Worm (Caenorhabditis elegans) whole organism, mixed stage, embryonic: ENCODE measurements around the gene arc-1.

Experiments used
- M03D4.4 ChIP-seq: sonication (generic microtip); optimal IDR thresholded peaks from 2 replicates; lab custom pipeline; 2017; ENCODE audit warnings: mild to moderate bottlenecking, missing genetic modification characterization, missing compliant biosample characterization
- blmp-1 ChIP-seq: fragments of 150-350 bp; optimal IDR thresholded peaks from 2 replicates; lab custom pipeline; 2014; ENCODE audit warnings: missing biosample characterization, missing genetic modification characterization
- ceh-39 ChIP-seq: fragments of 150-350 bp; optimal IDR thresholded peaks from 2 replicates; lab custom pipeline; 2014; ENCODE audit warnings: missing biosample characterization, missing genetic modification characterization
- ceh-43 ChIP-seq: fragments of 200-800 bp; sonication (Bioruptor generic); optimal IDR thresholded peaks from 2 replicates; lab custom pipeline; 2018; ENCODE audit warnings: mild to moderate bottlenecking, missing genetic modification characterization, moderate library complexity, missing compliant biosample characterization
- ceh-83 ChIP-seq: fragments of 200-800 bp; sonication (Bioruptor generic); optimal IDR thresholded peaks from 2 replicates; lab custom pipeline; 2018; ENCODE audit warnings: mild to moderate bottlenecking, missing genetic modification characterization, missing compliant biosample characterization
- cnd-1 ChIP-seq: fragments of 200-800 bp; sonication (Bioruptor generic); optimal IDR thresholded peaks from 2 replicates; lab custom pipeline; 2018; ENCODE audit warnings: mild to moderate bottlenecking, missing genetic modification characterization, missing compliant biosample characterization
- drap-1 ChIP-seq: fragments of 200-800 bp; sonication (Bioruptor generic); optimal IDR thresholded peaks from 3 replicates; lab custom pipeline; 2018; ENCODE audit warnings: mild to moderate bottlenecking, missing genetic modification characterization, missing compliant biosample characterization
- elt-1 ChIP-seq: sonication (generic microtip); optimal IDR thresholded peaks from 2 replicates; lab custom pipeline; 2017; ENCODE audit warnings: missing genetic modification characterization, mild to moderate bottlenecking, missing compliant biosample characterization, antibody characterized with exemption, moderate library complexity, borderline replicate concordance; ENCODE audit not compliant: insufficient read depth
- elt-3 ChIP-seq: fragments of 150-350 bp; optimal IDR thresholded peaks from 2 replicates; lab custom pipeline; 2014; ENCODE audit warnings: missing biosample characterization, missing genetic modification characterization
- flh-1 ChIP-seq: fragments of 200-800 bp; sonication (Bioruptor generic); optimal IDR thresholded peaks from 2 replicates; lab custom pipeline; 2018; ENCODE audit warnings: mild to moderate bottlenecking, missing genetic modification characterization, moderate library complexity, missing compliant biosample characterization
- ham-2 ChIP-seq: fragments of 200-800 bp; sonication (Bioruptor generic); optimal IDR thresholded peaks from 2 replicates; lab custom pipeline; 2018; ENCODE audit warnings: mild to moderate bottlenecking, missing genetic modification characterization, missing compliant biosample characterization
- hlh-1 ChIP-seq: fragments of 150-350 bp; optimal IDR thresholded peaks from 2 replicates; lab custom pipeline; 2014; ENCODE audit warnings: missing biosample characterization, missing genetic modification reagents, missing genetic modification characterization
- lin-13 ChIP-seq: fragments of 150-350 bp; optimal IDR thresholded peaks from 2 replicates; lab custom pipeline; 2014; ENCODE audit warnings: missing biosample characterization, missing genetic modification characterization
- lin-32 ChIP-seq: fragments of 200-800 bp; sonication (Bioruptor generic); optimal IDR thresholded peaks from 2 replicates; lab custom pipeline; 2018; ENCODE audit warnings: mild to moderate bottlenecking, missing genetic modification characterization, missing compliant biosample characterization
- lsy-2 ChIP-seq: fragments of 150-350 bp; optimal IDR thresholded peaks from 2 replicates; lab custom pipeline; 2014; ENCODE audit warnings: missing biosample characterization, missing genetic modification characterization
- mab-5 ChIP-seq: fragments of 150-350 bp; optimal IDR thresholded peaks from 2 replicates; lab custom pipeline; 2014; ENCODE audit warnings: missing biosample characterization, missing genetic modification characterization
- mls-2 ChIP-seq: sonication (generic microtip); optimal IDR thresholded peaks from 2 replicates; lab custom pipeline; 2016; ENCODE audit warnings: mild to moderate bottlenecking, missing genetic modification characterization, moderate library complexity, missing compliant biosample characterization
- nhr-2 ChIP-seq: fragments of 150-350 bp; optimal IDR thresholded peaks from 2 replicates; lab custom pipeline; 2014; ENCODE audit warnings: missing biosample characterization, missing genetic modification characterization
- nhr-237 ChIP-seq: fragments of 150-350 bp; optimal IDR thresholded peaks from 2 replicates; lab custom pipeline; 2014; ENCODE audit warnings: missing biosample characterization, missing genetic modification characterization
- sem-2 ChIP-seq: fragments of 200-800 bp; sonication (Bioruptor generic); optimal IDR thresholded peaks from 2 replicates; lab custom pipeline; 2018; ENCODE audit warnings: mild to moderate bottlenecking, missing genetic modification characterization, missing compliant biosample characterization
- snpc-4 ChIP-seq: fragments of 150-350 bp; optimal IDR thresholded peaks from 2 replicates; lab custom pipeline; 2014; ENCODE audit warnings: missing biosample characterization, missing genetic modification characterization
- sptf-1 ChIP-seq: sonication (generic microtip); optimal IDR thresholded peaks from 2 replicates; lab custom pipeline; 2017; ENCODE audit warnings: mild to moderate bottlenecking, missing genetic modification characterization, moderate library complexity, missing compliant biosample characterization
- tbx-8 ChIP-seq: fragments of 200-800 bp; sonication (Bioruptor generic); optimal IDR thresholded peaks from 2 replicates; lab custom pipeline; 2018; ENCODE audit warnings: mild to moderate bottlenecking, missing genetic modification characterization, moderate library complexity, missing compliant biosample characterization
- unc-120 ChIP-seq: sonication (generic microtip); optimal IDR thresholded peaks from 2 replicates; lab custom pipeline; 2017; ENCODE audit warnings: missing genetic modification characterization, missing compliant biosample characterization; ENCODE audit not compliant: poor library complexity, severe bottlenecking
- unc-39 ChIP-seq: fragments of 150-350 bp; optimal IDR thresholded peaks from 2 replicates; lab custom pipeline; 2014; ENCODE audit warnings: missing biosample characterization, missing genetic modification characterization
- unc-62 ChIP-seq: fragments of 150-350 bp; optimal IDR thresholded peaks from 2 replicates; lab custom pipeline; 2014; ENCODE audit warnings: missing biosample characterization, missing genetic modification reagents, missing genetic modification characterization
- zip-8 ChIP-seq: fragments of 150-350 bp; optimal IDR thresholded peaks from 2 replicates; lab custom pipeline; 2014; ENCODE audit warnings: missing biosample characterization, missing genetic modification characterization
- ztf-11 ChIP-seq: fragments of 150-350 bp; optimal IDR thresholded peaks from 2 replicates; lab custom pipeline; 2014; ENCODE audit warnings: missing biosample characterization, missing genetic modification characterization

The arc-1 gene

DNA sequence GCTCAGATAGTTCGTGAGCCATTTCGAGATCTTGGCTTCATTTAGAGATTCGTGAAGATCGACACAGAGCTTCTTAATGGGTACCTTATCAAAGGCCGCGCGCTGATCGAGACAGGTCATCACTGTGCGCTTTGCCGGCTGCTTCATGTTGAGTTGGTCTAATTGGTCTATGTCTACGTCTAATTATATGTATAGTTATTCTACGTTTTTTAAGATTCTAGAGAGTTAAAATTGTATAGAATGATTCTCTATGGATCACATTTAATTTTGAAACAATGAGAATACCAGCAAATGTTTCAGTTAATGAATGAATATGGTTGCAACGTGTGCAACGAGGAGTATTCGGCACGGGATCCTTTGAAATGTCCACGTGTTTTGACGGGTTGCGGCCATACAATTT lies at the start of gene arc-1:
Gene arc-1, plus strand, starts transcription at position 301 of the 400 bp plus-strand sequence.
- TF ChIP-seq elt-3 (tag; lab: Kevin White, UChicago) (no peak), zip-8 (no peak), unc-120 (no peak), ztf-11 (tag; lab: Kevin White, UChicago) (no peak), ceh-39 (tag; lab: Kevin White, UChicago) (no peak), M03D4.4 (tag; lab: Kevin White, UChicago) (no peak), sem-2 (GFP tag; lab: Kevin White, UChicago) (no peak), unc-39 (no peak)

DNA sequence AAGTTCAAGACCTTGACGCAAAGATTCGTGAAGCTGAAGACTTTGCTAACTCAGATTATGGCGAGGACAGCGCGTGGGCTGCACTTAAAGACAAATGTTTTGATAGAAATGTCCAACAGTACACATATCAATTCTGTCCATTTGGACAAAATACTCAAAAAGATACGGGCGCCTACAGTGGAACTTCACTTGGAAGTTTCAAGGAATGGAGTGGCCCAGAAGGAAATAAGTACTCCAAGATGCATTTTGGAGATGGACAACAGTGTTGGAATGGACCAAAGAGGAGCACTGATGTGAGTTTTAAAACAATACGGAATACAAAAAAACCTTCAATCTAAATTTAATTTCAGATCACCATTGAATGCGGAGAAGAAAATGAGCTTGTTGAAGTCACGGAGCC lies 48.8 kb upstream of the arc-1 start:
- TF ChIP-seq flh-1 (GFP tag; lab: Kevin White, UChicago) (no peak), sptf-1 (tag; lab: Kevin White, UChicago) (no peak), ham-2 (GFP tag; lab: Kevin White, UChicago) (no peak), lin-32 (GFP tag; lab: Kevin White, UChicago) (no peak), elt-3 (tag; lab: Kevin White, UChicago) (no peak), tbx-8 (no peak), hlh-1 (no peak), sem-2 (GFP tag; lab: Kevin White, UChicago) (no peak), ztf-11 (tag; lab: Kevin White, UChicago) (no peak), nhr-237 (tag; lab: Kevin White, UChicago) (no peak), unc-120 (no peak), blmp-1 (tag; lab: Kevin White, UChicago) (no peak), ceh-43 (GFP tag; lab: Kevin White, UChicago) (no peak), drap-1 (GFP tag; lab: Kevin White, UChicago) (no peak)

DNA sequence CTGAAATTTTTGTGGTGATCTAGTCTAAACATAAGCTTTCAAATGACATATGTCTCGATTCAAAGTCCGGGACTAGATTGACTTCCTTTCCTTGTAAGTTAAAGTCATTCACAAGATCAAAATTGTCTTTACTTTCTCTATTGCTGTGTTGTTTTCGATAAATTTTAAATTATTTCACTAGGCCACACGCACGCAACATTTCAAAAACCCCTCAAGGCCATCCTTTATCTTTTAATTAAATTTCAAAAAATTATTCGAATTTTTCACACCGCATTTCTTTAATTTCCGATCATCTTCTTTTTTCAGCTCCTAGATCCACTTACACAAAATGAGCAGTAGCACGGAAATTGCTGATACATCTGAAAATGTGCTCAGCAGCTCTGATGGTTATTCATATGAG lies 38.5 kb upstream of the arc-1 start, which contains the start of gene ZK1307.7:
Gene ZK1307.7, plus strand, starts transcription at position 301 of the 400 bp plus-strand sequence.
- TF ChIP-seq ztf-11 (tag; lab: Kevin White, UChicago) (no peak), sptf-1 (tag; lab: Kevin White, UChicago) (no peak), elt-3 (tag; lab: Kevin White, UChicago) (no peak), unc-62 (GFP tag; lab: Kevin White, UChicago) (no peak), ceh-39 (tag; lab: Kevin White, UChicago) (no peak), drap-1 (GFP tag; lab: Kevin White, UChicago) (no peak), unc-120 (no peak), tbx-8 (no peak), nhr-237 (tag; lab: Kevin White, UChicago) (no peak), ceh-83 (GFP tag; lab: Kevin White, UChicago) (no peak), ham-2 (GFP tag; lab: Kevin White, UChicago) (no peak), snpc-4 (no peak), cnd-1 (tag; lab: Kevin White, UChicago) (no peak), lsy-2 (tag; lab: Kevin White, UChicago) (no peak), M03D4.4 (tag; lab: Kevin White, UChicago) (no peak), lin-13 (tag; lab: Kevin White, UChicago) (no peak), hlh-1 (no peak)

DNA sequence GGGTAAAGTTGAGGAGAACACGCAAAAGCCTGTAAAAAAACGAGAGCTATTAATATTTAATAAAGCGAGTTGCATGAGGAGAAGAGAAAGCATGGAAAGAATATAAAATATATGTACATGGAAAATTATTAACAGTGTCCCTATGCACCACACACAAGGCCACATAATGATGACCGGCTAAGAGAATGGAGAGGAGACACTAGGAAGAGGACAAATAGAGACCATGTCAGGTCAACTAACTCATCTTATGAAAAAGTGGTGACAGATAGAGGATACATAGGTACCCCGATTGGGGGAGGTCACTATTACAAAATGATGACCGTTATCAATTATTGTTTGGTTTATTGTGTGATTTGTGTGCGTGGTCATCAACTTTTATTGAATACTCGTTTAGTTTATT lies 30.3 kb upstream of the arc-1 start, which contains the start of gene fzr-1:
Gene fzr-1, minus strand, starts transcription at position 29 of the 400 bp plus-strand sequence.
- TF ChIP-seq ceh-43 (GFP tag; lab: Kevin White, UChicago) (no peak), blmp-1 (tag; lab: Kevin White, UChicago) (no peak), mls-2 (tag; lab: Kevin White, UChicago) (no peak), nhr-2 (peak; percentile 94), mab-5 (tag; lab: Kevin White, UChicago) (no peak)

- TF ChIP-seq unc-62 (GFP tag; lab: Kevin White, UChicago) (peak; percentile 87), lin-13 (tag; lab: Kevin White, UChicago) (no peak), ham-2 (GFP tag; lab: Kevin White, UChicago) (peak; percentile 87), elt-1 (tag; lab: Kevin White, UChicago) (peak; percentile 95)
Measured at ce11 chrII:9644940-9645634, 29.7 kb upstream of the arc-1 start.
